Worm (Caenorhabditis elegans) whole organism, L1 larva: ENCODE data around the gene Y62E10A.20.

ENCODE experiments used
- ama-1 ChIP-seq: fragments of 150-350 bp; optimal IDR thresholded peaks from 2 replicates; lab custom pipeline; 2014
- ceh-63 ChIP-seq: fragments of 200-800 bp; sonication (Bioruptor generic); optimal IDR thresholded peaks from 2 replicates; lab custom pipeline; 2018; ENCODE audit warnings: mild to moderate bottlenecking, missing genetic modification characterization, missing compliant biosample characterization
- ces-1 ChIP-seq: fragments of 150-350 bp; optimal IDR thresholded peaks from 2 replicates; lab custom pipeline; 2014; ENCODE audit warnings: missing biosample characterization, missing genetic modification reagents, missing genetic modification characterization
- dpl-1 ChIP-seq, 3 experiments: fragments of 150-350 bp in 2 of 3; sonication (generic microtip) in 1 of 3; optimal IDR thresholded peaks; 2 replicates each; lab custom pipeline; 2014 to 2017; ENCODE audit warnings: missing biosample characterization in 3 of 3, missing genetic modification characterization in 3 of 3, missing genetic modification reagents in 3 of 3
- efl-1 ChIP-seq, 4 experiments: fragments of 150-350 bp; optimal IDR thresholded peaks in 3 of 4; peaks in 1 of 4; 1 replicate in 1 of 4; 2 replicates in 3 of 4; lab custom pipeline; 2014; ENCODE audit warnings: missing biosample characterization in 2 of 4, missing genetic modification characterization in 2 of 4, missing genetic modification reagents in 2 of 4
- egl-13 ChIP-seq: sonication (generic microtip); optimal IDR thresholded peaks from 2 replicates; lab custom pipeline; 2016; ENCODE audit warnings: missing genotype, missing genetic modification reagents, missing genetic modification characterization, missing compliant biosample characterization
- elt-2 ChIP-seq: sonication (generic microtip); optimal IDR thresholded peaks from 2 replicates; lab custom pipeline; 2016; ENCODE audit warnings: missing genetic modification characterization, mild to moderate bottlenecking, inconsistent platforms, missing compliant biosample characterization, missing genetic modification reagents
- fkh-4 ChIP-seq: sonication (generic microtip); optimal IDR thresholded peaks from 2 replicates; lab custom pipeline; 2016; ENCODE audit warnings: missing compliant biosample characterization, missing genetic modification characterization, borderline replicate concordance
- fkh-8 ChIP-seq: sonication (generic microtip); optimal IDR thresholded peaks from 2 replicates; lab custom pipeline; 2016; ENCODE audit warnings: mild to moderate bottlenecking, missing genetic modification characterization, missing compliant biosample characterization
- hlh-17 ChIP-seq: fragments of 200-800 bp; sonication (Bioruptor generic); optimal IDR thresholded peaks from 2 replicates; lab custom pipeline; 2018; ENCODE audit warnings: missing genetic modification characterization, mild to moderate bottlenecking, missing compliant biosample characterization, moderate library complexity, borderline replicate concordance
- jun-1 ChIP-seq: fragments of 150-350 bp; optimal IDR thresholded peaks from 2 replicates; lab custom pipeline; 2014; ENCODE audit warnings: missing biosample characterization, missing genetic modification reagents, missing genetic modification characterization
- lin-35 ChIP-seq, 2 experiments: fragments of 150-350 bp; optimal IDR thresholded peaks; 2 replicates each; lab custom pipeline; 2014; ENCODE audit warnings: missing biosample characterization in 2 of 2, missing genetic modification characterization in 2 of 2, missing genetic modification reagents in 2 of 2
- mef-2 ChIP-seq: fragments of 150-350 bp; optimal IDR thresholded peaks from 2 replicates; lab custom pipeline; 2014; ENCODE audit warnings: missing biosample characterization, missing genetic modification characterization
- nhr-11 ChIP-seq: fragments of 150-350 bp; optimal IDR thresholded peaks from 2 replicates; lab custom pipeline; 2014; ENCODE audit warnings: missing biosample characterization, missing genetic modification characterization
- nhr-20 ChIP-seq: sonication (generic microtip); optimal IDR thresholded peaks from 2 replicates; lab custom pipeline; 2016; ENCODE audit warnings: mild to moderate bottlenecking, missing genetic modification characterization, missing compliant biosample characterization
- nhr-47 ChIP-seq: sonication (generic microtip); optimal IDR thresholded peaks from 2 replicates; lab custom pipeline; 2016; ENCODE audit warnings: mild to moderate bottlenecking, missing genetic modification characterization, moderate library complexity, missing compliant biosample characterization
- nhr-76 ChIP-seq: sonication (generic microtip); optimal IDR thresholded peaks from 2 replicates; lab custom pipeline; 2017; ENCODE audit warnings: missing biosample characterization, missing genetic modification characterization
- nhr-77 ChIP-seq: fragments of 150-350 bp; optimal IDR thresholded peaks from 2 replicates; lab custom pipeline; 2014; ENCODE audit warnings: missing biosample characterization, missing genetic modification characterization
- snpc-4 ChIP-seq: fragments of 150-350 bp; optimal IDR thresholded peaks from 2 replicates; lab custom pipeline; 2014; ENCODE audit warnings: missing biosample characterization, missing genetic modification characterization
- sox-4 ChIP-seq: sonication (generic microtip); optimal IDR thresholded peaks from 2 replicates; lab custom pipeline; 2016; ENCODE audit warnings: missing genetic modification characterization, missing compliant biosample characterization
- swsn-7 ChIP-seq: sonication (generic microtip); optimal IDR thresholded peaks from 2 replicates; lab custom pipeline; 2016; ENCODE audit warnings: missing genetic modification characterization, missing compliant biosample characterization
- unc-30 ChIP-seq: sonication (generic microtip); optimal IDR thresholded peaks from 2 replicates; lab custom pipeline; 2017; ENCODE audit warnings: missing biosample characterization, missing genetic modification characterization
- unc-62 ChIP-seq: fragments of 150-350 bp; optimal IDR thresholded peaks from 2 replicates; lab custom pipeline; 2014; ENCODE audit warnings: missing biosample characterization, missing genetic modification reagents, missing genetic modification characterization
- xbp-1 ChIP-seq: sonication (generic microtip); optimal IDR thresholded peaks from 2 replicates; lab custom pipeline; 2016; ENCODE audit warnings: missing genetic modification characterization, missing compliant biosample characterization
- ztf-4 ChIP-seq: fragments of 150-350 bp; optimal IDR thresholded peaks from 2 replicates; lab custom pipeline; 2014; ENCODE audit warnings: missing biosample characterization, missing genetic modification characterization

Y62E10A.20 gene

DNA sequence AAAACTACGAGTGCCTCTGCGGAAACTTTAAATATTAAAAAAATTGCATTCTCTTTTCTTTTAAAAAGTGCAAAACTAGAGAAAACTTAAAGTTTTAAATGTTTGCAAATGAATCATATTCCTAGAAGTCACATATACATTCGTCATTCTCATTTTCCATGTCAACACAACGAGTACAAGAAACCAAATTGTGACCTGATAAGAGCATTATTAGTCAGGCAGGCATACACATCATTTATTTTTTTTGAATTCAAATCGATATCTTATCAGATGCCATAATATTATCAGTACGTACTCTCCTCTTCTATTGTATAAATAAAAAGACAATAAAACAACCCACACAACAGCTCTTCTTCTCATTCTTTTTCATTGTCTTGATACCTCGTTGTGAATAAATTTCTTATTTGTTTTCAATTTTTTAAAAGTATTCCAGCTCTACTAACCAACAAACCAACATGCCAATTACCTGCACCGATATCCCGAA is 38.6 kb downstream of the Y62E10A.20 start, which contains the start of gene W02A2.9 (continued):
- TF ChIP-seq xbp-1 (tag; lab: Kevin White, UChicago) (no peak), sox-4 (no peak), nhr-77 (tag; lab: Kevin White, UChicago) (no peak), swsn-7 (tag; lab: Kevin White, UChicago) (no peak), ztf-4 (tag; lab: Kevin White, UChicago) (no peak), ceh-63 (GFP tag; lab: Kevin White, UChicago) (no peak), egl-13 (tag; lab: Kevin White, UChicago) (no peak), ces-1 (GFP tag; lab: Kevin White, UChicago) (no peak), fkh-4 (tag; lab: Kevin White, UChicago) (no peak), nhr-11 (tag; lab: Kevin White, UChicago) (no peak), ama-1 (lab: Kevin White, UChicago) (no peak), lin-35 (GFP tag; optimal IDR thresholded peaks at IDR 0.05; lab: Kevin White, UChicago) (peak in 1 of 2 experiments; percentile 22), unc-30 (tag; lab: Kevin White, UChicago) (no peak)
- TF ChIP-seq, all 84 proteins: peak for 7

DNA sequence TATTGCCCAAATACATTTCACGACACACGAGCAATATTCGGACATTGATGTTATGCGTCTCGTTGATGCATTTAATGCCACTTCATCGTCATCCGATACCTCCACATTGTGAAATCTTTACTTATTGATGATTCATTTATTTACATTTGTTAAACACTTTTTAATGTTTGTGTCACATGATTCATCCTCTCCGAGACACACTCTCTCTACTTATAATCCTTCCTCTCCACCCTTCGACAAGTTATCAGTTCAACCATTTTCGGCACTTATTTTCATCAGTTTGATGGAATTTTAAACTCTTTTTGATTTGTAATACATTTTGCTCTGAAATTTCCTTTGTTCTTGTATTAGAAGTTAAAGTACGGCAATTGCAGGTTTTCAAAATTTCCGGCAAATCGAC is 39.8 kb downstream of the Y62E10A.20 start:
- TF ChIP-seq snpc-4 (tag; lab: Kevin White, UChicago) (no peak), nhr-47 (tag; lab: Kevin White, UChicago) (no peak), elt-2 (peak; percentile 62), hlh-17 (GFP tag; lab: Kevin White, UChicago) (no peak), lin-35 (GFP tag; optimal IDR thresholded peaks at IDR 0.05; lab: Kevin White, UChicago) (peak in 1 of 2 experiments; percentile 53), jun-1 (peak; percentile 75), fkh-8 (tag; lab: Kevin White, UChicago) (no peak), nhr-20 (tag; lab: Kevin White, UChicago) (peak; percentile 30)
- TF ChIP-seq, all 84 proteins: peak for 4

DNA sequence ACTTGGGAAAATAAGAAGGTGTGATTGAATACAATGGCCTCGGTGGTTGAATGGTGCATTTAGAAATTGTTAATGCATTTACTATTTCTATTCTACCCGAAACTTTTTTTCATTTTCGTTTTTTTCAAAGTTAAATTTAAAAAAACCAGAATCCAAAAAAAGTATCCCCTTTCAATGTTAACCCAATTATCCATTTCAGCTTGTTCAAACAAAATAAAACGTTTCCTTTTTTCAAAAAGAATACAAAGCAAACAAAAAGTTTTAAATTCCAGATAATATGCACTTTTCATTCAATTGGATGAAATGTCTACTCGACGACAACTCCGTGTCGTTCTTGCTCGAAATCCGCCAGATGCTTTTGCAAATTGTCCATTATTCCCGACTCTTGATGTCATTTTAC is 43.3 kb downstream of the Y62E10A.20 start, which contains the start of gene W02A2.5:
W02A2.5 (plus strand) TSS at position 301 of the 400 bp plus-strand sequence.
- TF ChIP-seq ceh-63 (GFP tag; lab: Kevin White, UChicago) (no peak), efl-1 (optimal IDR thresholded peaks at IDR 0.05; lab: Kevin White, UChicago) (no peak), efl-1 (GFP tag; optimal IDR thresholded peaks at IDR 0.05 in 1 of 2; lab: Kevin White, UChicago) (peak in 1 of 2 experiments; percentile 43), nhr-76 (no peak)

DNA sequence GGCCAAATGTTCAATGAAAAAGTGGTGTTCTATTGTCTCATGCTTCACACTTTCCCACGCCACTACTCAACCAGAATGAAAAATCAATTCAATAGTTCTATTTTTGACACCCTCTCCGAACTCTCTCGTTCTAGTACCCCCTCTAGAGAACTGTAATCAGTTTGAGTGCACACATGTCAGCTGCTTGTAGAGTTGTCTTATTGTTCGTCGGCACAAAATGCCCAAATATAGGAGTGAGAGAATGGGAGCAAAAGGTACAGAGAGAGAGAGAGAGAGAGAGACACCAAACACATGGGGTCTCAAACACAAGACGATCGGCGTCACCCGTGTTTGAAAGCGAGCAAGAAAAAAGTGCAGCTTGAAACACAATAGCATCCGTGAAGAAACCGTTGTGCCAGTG is 51.6 kb downstream of the Y62E10A.20 start:
- peak in 1 of 2 experiments; percentile 29 for TF ChIP-seq lin-35 (GFP tag; optimal IDR thresholded peaks at IDR 0.05; lab: Kevin White, UChicago)
- TF ChIP-seq unc-62 (GFP tag; lab: Kevin White, UChicago) = no peak
- no peak for TF ChIP-seq dpl-1 (GFP tag; optimal IDR thresholded peaks at IDR 0.05; lab: Kevin White, UChicago)
- TF ChIP-seq mef-2 (tag; lab: Kevin White, UChicago) = no peak
